Worm (Caenorhabditis elegans): ENCODE measurements around the gene exos-4.2.

DNA sequence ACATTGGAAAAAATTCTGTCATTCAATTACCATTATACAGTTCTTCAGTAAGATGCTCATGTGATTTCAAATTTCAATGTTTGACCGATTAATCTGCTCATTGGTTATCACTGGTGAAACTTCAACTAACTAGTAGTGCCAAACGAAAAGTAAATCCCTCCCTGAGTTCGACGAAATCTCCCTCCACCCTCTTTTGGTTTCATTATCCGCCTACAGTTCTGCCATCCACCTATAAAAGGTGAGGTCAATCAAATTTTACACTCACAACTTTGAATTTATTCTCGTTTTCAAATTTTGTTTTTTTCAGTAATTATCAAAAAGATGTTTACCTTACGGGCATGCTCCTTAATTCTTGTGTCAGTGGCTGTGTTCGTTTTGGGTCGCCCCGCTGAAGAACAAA, 17.4 kb upstream of the exos-4.2 start, which contains the start of gene far-8:
- TF ChIP-seq B0310.2 (tag; optimal IDR thresholded peaks at IDR 0.05) (no peak), ets-7 (tag; optimal IDR thresholded peaks at IDR 0.05) (no peak), tbx-37 (GFP tag; conservative IDR thresholded peaks at IDR 0.05) (no peak), ama-1 (optimal IDR thresholded peaks at IDR 0.05) (no peak), tbx-11 (GFP tag; IDR thresholded peaks at IDR 0.05) (no peak), ceh-36 (tag; optimal IDR thresholded peaks at IDR 0.05) (no peak)
